Worm (Caenorhabditis elegans) whole organism, L4/young adult: Measurements from ENCODE around the gene F47B8.18.

ENCODE experiments used
- W03F9.2 ChIP-seq: fragments of 150-350 bp; optimal IDR thresholded peaks from 2 replicates; lab custom pipeline; 2014; ENCODE audit warnings: missing biosample characterization, missing genetic modification characterization
- dao-5 ChIP-seq: sonication (generic microtip); optimal IDR thresholded peaks from 2 replicates; lab custom pipeline; 2016; ENCODE audit warnings: missing genotype, missing genetic modification characterization, moderate library complexity, missing compliant biosample characterization
- him-1 ChIP-seq: sonication (generic microtip); optimal IDR thresholded peaks from 2 replicates; lab custom pipeline; 2016; ENCODE audit warnings: missing genotype, missing genetic modification reagents, missing genetic modification characterization, missing compliant biosample characterization

The F47B8.18 gene

ce11 chrV:14294396-14294795 is 30.9 kb downstream of the F47B8.18 start, which contains the start of gene F14D7.9:
Gene F14D7.9 (plus strand): TSS chrV:14294696.
- no peak for TF ChIP-seq him-1 (tag; lab: Kevin White, UChicago)
- TF ChIP-seq dao-5, result no peak
- TF ChIP-seq W03F9.2 (tag; lab: Kevin White, UChicago), result no peak

ce11 chrV:14293667-14294194 is 31.5 kb downstream of the F47B8.18 start, which contains the start of gene F14D7.2:
Gene F14D7.2 (minus strand): TSS chrV:14293717.
- no peak for TF ChIP-seq W03F9.2 (tag; lab: Kevin White, UChicago)
- TF ChIP-seq dao-5, result no peak
- TF ChIP-seq him-1 (tag; lab: Kevin White, UChicago), result no peak

- no peak for TF ChIP-seq W03F9.2 (tag; lab: Kevin White, UChicago)
- TF ChIP-seq dao-5, result no peak
- no peak for TF ChIP-seq him-1 (tag; lab: Kevin White, UChicago)
Measured at ce11 chrV:14290636-14291035, 34.6 kb downstream of the F47B8.18 start, which contains the start of gene F14D7.18. Gene F14D7.18 (minus strand): TSS chrV:14290736.

- TF ChIP-seq dao-5 (no peak), W03F9.2 (tag; lab: Kevin White, UChicago) (no peak), him-1 (tag; lab: Kevin White, UChicago) (no peak)
Measured at ce11 chrV:14289363-14289762, 35.9 kb downstream of the F47B8.18 start, which contains the start of gene F14D7.1. Gene F14D7.1 (minus strand): TSS chrV:14289463.

- TF ChIP-seq W03F9.2 (tag; lab: Kevin White, UChicago) (no peak), dao-5 (no peak), him-1 (tag; lab: Kevin White, UChicago) (no peak)
Measured at ce11 chrV:14285803-14286202, 39.5 kb downstream of the F47B8.18 start, which contains the start of gene F40G12.11. Gene F40G12.11 (plus strand): TSS chrV:14286171.

ce11 chrV:14283241-14283640 is 42.0 kb downstream of the F47B8.18 start, which contains the start of gene F40G12.10:
Gene F40G12.10 (plus strand): TSS chrV:14283541.
- TF ChIP-seq dao-5, result no peak

- no peak for TF ChIP-seq dao-5
Measured at ce11 chrV:14282222-14282709, 43.0 kb downstream of the F47B8.18 start, which contains the start of the genes srt-74 and F40G12.9. Gene srt-74 (minus strand): TSS chrV:14282322. Gene F40G12.9 (plus strand): TSS chrV:14282659.

ce11 chrV:14279777-14280176 is 45.5 kb downstream of the F47B8.18 start, which contains the start of gene srt-33:
Gene srt-33 (minus strand): TSS chrV:14279877.
- TF ChIP-seq him-1 (tag; lab: Kevin White, UChicago) (no peak), W03F9.2 (tag; lab: Kevin White, UChicago) (no peak), dao-5 (no peak)
